Worm (Caenorhabditis elegans): ENCODE measurements around the gene set-16.

set-16 gene

DNA sequence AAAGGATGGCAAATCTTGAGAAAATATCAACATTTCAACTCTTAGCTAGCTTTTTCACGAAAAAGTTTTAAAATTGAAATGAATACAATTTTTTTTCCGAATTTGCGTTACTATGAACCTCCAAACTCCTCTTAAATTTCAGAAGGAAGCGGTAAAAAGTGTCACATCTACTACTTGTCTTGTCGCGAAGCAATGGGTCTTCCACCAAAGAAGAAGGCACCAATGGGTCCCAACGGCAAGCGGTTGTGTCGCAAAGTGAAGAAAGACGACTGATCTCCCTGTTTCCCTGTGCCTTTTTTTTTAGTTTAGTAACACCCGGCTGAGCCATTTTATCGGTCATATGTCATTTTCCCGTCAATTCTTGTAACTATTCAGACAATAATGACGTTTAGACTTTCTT lies 22.7 kb upstream of the set-16 start (continued):
- TF ChIP-seq lin-35 (GFP tag; optimal IDR thresholded peaks at IDR 0.05) (peak in 1 of 3 experiments; percentile 4), nfyb-1 (GFP tag; IDR thresholded peaks at IDR 0.05) (0 out of 2 replicates have a peak, but pooled peaks have one; percentile 23), bed-2 (GFP tag; IDR thresholded peaks at IDR 0.05) (no peak)

DNA sequence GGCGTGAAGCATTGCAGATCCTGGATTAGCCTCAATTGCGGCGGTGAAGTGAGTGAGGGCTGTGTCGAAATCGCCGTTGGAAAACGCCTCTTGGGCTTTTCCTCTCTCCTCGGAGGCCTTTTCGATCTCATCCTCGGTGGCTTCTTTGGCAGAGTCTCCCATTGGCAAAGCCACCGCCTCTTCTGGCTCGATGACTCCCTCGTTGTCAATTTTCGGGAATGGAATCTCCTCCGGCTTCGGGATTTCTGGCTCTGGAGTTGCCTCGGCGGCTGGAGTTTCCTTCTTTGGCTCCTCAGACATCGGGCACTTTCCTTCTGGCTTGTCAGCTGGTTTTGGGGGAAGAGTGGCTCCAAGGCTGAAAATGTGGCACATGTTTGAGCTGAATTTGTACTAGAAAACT lies 22.0 kb upstream of the set-16 start:
- TF ChIP-seq hsf-1 (GFP tag; IDR thresholded peaks at IDR 0.05) (peak; percentile 45; the same call in 1 of the 2 replicates), rcor-1 (GFP tag; IDR thresholded peaks at IDR 0.05) (0 out of 2 replicates have a peak, but pooled peaks have one; percentile 9), T26A5.8 (tag; optimal IDR thresholded peaks at IDR 0.05) (no peak), mes-4 (tag; optimal IDR thresholded peaks at IDR 0.05) (no peak), F57A8.1 (GFP tag; optimal IDR thresholded peaks at IDR 0.05) (peak; percentile 52), egl-44 (GFP tag; IDR thresholded peaks at IDR 0.05) (no peak), B0035.1 (tag; optimal IDR thresholded peaks at IDR 0.05) (no peak), repo-1 (tag; optimal IDR thresholded peaks at IDR 0.05) (no peak), ama-1 (optimal IDR thresholded peaks at IDR 0.05) (no peak), ama-1 (GFP tag; optimal IDR thresholded peaks at IDR 0.05) (no peak), madf-6 (GFP tag; IDR thresholded peaks at IDR 0.05) (no peak), hlh-12 (tag; optimal IDR thresholded peaks at IDR 0.05) (no peak), egrh-3 (GFP tag; IDR thresholded peaks at IDR 0.05) (peak; percentile 53; the same call in 1 of the 2 replicates), zfh-2 (GFP tag; conservative IDR thresholded peaks at IDR 0.05) (peak; percentile 79), madf-3 (GFP tag; IDR thresholded peaks at IDR 0.05) (0 out of 2 replicates have a peak, but pooled peaks have one; percentile 30), sea-2 (GFP tag; IDR thresholded peaks at IDR 0.05) (no peak), lir-1 (GFP tag; conservative IDR thresholded peaks at IDR 0.05) (no peak), lin-26 (GFP tag; IDR thresholded peaks at IDR 0.05) (no peak)

DNA sequence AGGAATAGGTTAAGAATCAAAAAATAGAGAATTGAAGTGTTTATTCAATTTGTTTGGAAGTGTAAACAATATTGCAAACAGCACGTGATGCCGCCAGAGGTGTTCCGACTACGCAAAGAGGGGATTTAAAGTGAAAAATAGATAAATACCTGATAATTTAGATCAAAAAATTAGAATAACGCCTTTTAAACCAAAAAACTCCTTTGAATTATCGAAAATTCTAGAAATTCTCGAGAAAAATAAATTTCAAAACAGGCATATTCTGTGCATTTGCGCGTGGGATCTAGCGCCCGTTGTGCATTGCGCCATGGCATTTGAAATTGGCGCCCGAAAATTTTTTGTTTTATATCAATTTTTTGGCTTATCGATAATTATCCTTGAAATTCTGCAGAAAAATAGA lies 21.4 kb upstream of the set-16 start, which contains the start of gene hip-1:
hip-1 (minus strand) TSS at position 225 of the 400 bp plus-strand sequence.
- TF ChIP-seq hrde-1 (tag; optimal IDR thresholded peaks at IDR 0.05; ENCODE audit: borderline replicate concordance) (no peak), let-607 (tag; optimal IDR thresholded peaks at IDR 0.05) (no peak), F39B2.1 (GFP tag; IDR thresholded peaks at IDR 0.05) (no peak), atf-7 (tag; optimal IDR thresholded peaks at IDR 0.05) (no peak), rcor-1 (GFP tag; IDR thresholded peaks at IDR 0.05) (no peak), unc-62 (GFP tag; optimal IDR thresholded peaks at IDR 0.05) (no peak), hsf-1 (GFP tag; IDR thresholded peaks at IDR 0.05) (peak; percentile 93), F22D6.2 (tag; optimal IDR thresholded peaks at IDR 0.05) (no peak), cebp-1 (GFP tag; IDR thresholded peaks at IDR 0.05) (no peak), cebp-1 (tag; optimal IDR thresholded peaks at IDR 0.05) (peak; percentile 76), mel-28 (tag; optimal IDR thresholded peaks at IDR 0.05; ENCODE audit: borderline replicate concordance) (no peak), sea-2 (GFP tag; IDR thresholded peaks at IDR 0.05) (no peak), rpc-1 (optimal IDR thresholded peaks at IDR 0.05) (peak; percentile 13), rpc-1 (tag; optimal IDR thresholded peaks at IDR 0.05) (no peak), lin-35 (GFP tag; optimal IDR thresholded peaks at IDR 0.05) (peak in 1 of 3 experiments; percentile 65), egl-44 (GFP tag; IDR thresholded peaks at IDR 0.05) (no peak), ccch-3 (GFP tag; optimal IDR thresholded peaks at IDR 0.05) (no peak), attf-5 (GFP tag; optimal IDR thresholded peaks at IDR 0.05) (peak; percentile 62), snpc-3.4 (tag; optimal IDR thresholded peaks at IDR 0.05) (peak; percentile 37), ceh-91 (GFP tag; IDR thresholded peaks at IDR 0.05) (peak; percentile 83), ztf-25 (GFP tag; IDR thresholded peaks at IDR 0.05) (no peak), lsl-1 (GFP tag; optimal IDR thresholded peaks at IDR 0.05) (peak; percentile 63), hmg-1.2 (GFP tag; IDR thresholded peaks at IDR 0.05) (no peak), snpc-4 (GFP tag; optimal IDR thresholded peaks at IDR 0.05) (no peak), snpc-4 (tag; optimal IDR thresholded peaks at IDR 0.05) (peak in 2 of 4 experiments; percentile 1 to 26), egl-18 (GFP tag; IDR thresholded peaks at IDR 0.05) (no peak), ztf-18 (tag; optimal IDR thresholded peaks at IDR 0.05) (no peak), lsy-27 (tag; optimal IDR thresholded peaks at IDR 0.05; ENCODE audit: borderline replicate concordance, insufficient read depth) (no peak), F23B12.7 (tag; optimal IDR thresholded peaks at IDR 0.05; ENCODE audit: insufficient read depth) (peak; percentile 77), dpl-1 (GFP tag; optimal IDR thresholded peaks at IDR 0.05) (peak; percentile 64), ceh-79 (tag; optimal IDR thresholded peaks at IDR 0.05) (no peak)

Data from whole organism, young adult.